Worm (Caenorhabditis elegans) whole organism, L4/young adult: ENCODE measurements around the gene abhd-5.1.

ENCODE experiments used
- W03F9.2 ChIP-seq: fragments of 150-350 bp; optimal IDR thresholded peaks from 2 replicates; lab custom pipeline; 2014; ENCODE audit warnings: missing biosample characterization, missing genetic modification characterization
- dao-5 ChIP-seq: sonication (generic microtip); optimal IDR thresholded peaks from 2 replicates; lab custom pipeline; 2016; ENCODE audit warnings: missing genotype, missing genetic modification characterization, moderate library complexity, missing compliant biosample characterization
- him-1 ChIP-seq: sonication (generic microtip); optimal IDR thresholded peaks from 2 replicates; lab custom pipeline; 2016; ENCODE audit warnings: missing genotype, missing genetic modification reagents, missing genetic modification characterization, missing compliant biosample characterization

DNA sequence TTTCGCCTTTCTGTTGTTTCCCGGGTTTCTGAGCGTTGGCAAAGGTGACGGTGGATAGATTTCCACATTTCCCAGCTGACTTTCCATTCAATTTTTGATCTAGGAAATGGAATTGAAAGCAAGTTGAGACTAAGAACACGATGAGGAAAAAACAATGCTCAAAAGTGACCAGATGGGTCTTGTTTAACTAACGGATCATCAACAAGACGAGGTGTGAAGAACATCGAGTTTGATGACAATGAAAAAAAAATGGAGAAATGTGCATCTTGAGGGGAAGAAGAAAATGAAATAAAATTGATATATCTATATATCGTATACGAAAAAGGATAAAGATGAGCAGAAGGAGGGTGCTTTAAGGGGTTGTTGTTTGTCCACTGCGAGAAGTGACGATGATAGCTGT, 30.1 kb downstream of the abhd-5.1 start, which contains the start of gene T19H12.6:
- TF ChIP-seq him-1 (no peak), W03F9.2 (tag; lab: Kevin White, UChicago) (no peak), dao-5 (tag; lab: Kevin White, UChicago) (no peak)
